Fruit fly (Drosophila melanogaster) whole organism, prepupa: ENCODE results near the gene unk.
A peak's percentile ranks its signal among the peaks of the same experiment; 100 is the strongest.

Experiments used
- Blimp-1 ChIP-seq: fragments of 200-800 bp; sonication (Bioruptor generic); optimal IDR thresholded peaks from 3 replicates; lab custom pipeline; 2017; ENCODE audit warnings: missing biosample characterization, missing genetic modification characterization, mild to moderate bottlenecking, moderate library complexity, missing genetic modification reagents
- CG10669 ChIP-seq: fragments of 200-800 bp; sonication (Bioruptor generic); optimal IDR thresholded peaks from 3 replicates; lab custom pipeline; 2018; ENCODE audit warnings: missing biosample characterization, mild to moderate bottlenecking, missing genetic modification characterization, moderate library complexity
- CG11762 ChIP-seq: fragments of 200-800 bp; sonication (Bioruptor generic); optimal IDR thresholded peaks from 3 replicates; lab custom pipeline; 2016; ENCODE audit warnings: missing biosample characterization, missing genetic modification characterization; ENCODE audit not compliant: insufficient read depth
- CG11902 ChIP-seq: fragments of 200-800 bp; sonication (Bioruptor generic); optimal IDR thresholded peaks from 3 replicates; lab custom pipeline; 2016; ENCODE audit warnings: missing biosample characterization, missing genetic modification characterization
- CG15336 ChIP-seq: fragments of 200-800 bp; sonication (Bioruptor generic); IDR thresholded peaks from 2 replicates; pipeline ENCODE4 v1.3.6; 2022; ENCODE audit warnings: missing biosample characterization, missing genetic modification characterization
- CG1621 ChIP-seq: fragments of 200-800 bp; sonication (Bioruptor generic); optimal IDR thresholded peaks from 3 replicates; lab custom pipeline; 2018; ENCODE audit warnings: missing biosample characterization, mild to moderate bottlenecking, missing genetic modification characterization
- CG16779 ChIP-seq: fragments of 200-800 bp; sonication (Bioruptor generic); optimal IDR thresholded peaks from 3 replicates; lab custom pipeline; 2017; ENCODE audit warnings: missing biosample characterization, mild to moderate bottlenecking, missing genetic modification characterization
- CG3032 ChIP-seq: fragments of 200-800 bp; optimal IDR thresholded peaks from 2 replicates; lab custom pipeline; 2019; ENCODE audit warnings: missing biosample characterization, mild to moderate bottlenecking, missing genetic modification characterization, moderate library complexity
- CG31627 ChIP-seq: fragments of 200-800 bp; sonication (Bioruptor generic); optimal IDR thresholded peaks from 3 replicates; lab custom pipeline; 2016; ENCODE audit warnings: missing biosample characterization, missing genetic modification characterization
- CG3919 ChIP-seq: fragments of 200-800 bp; sonication (Bioruptor generic); optimal IDR thresholded peaks from 3 replicates; lab custom pipeline; 2016; ENCODE audit warnings: missing biosample characterization, missing genetic modification characterization
- CG4318 ChIP-seq: fragments of 200-800 bp; sonication (Bioruptor generic); optimal IDR thresholded peaks from 3 replicates; lab custom pipeline; 2017; ENCODE audit warnings: missing biosample characterization, mild to moderate bottlenecking, missing genetic modification characterization
- CG6163 ChIP-seq: fragments of 200-800 bp; sonication (Bioruptor generic); IDR thresholded peaks from 3 replicates; pipeline ENCODE4 v1.3.6; 2022; ENCODE audit warnings: missing biosample characterization, missing genetic modification characterization
- CG6276 ChIP-seq: fragments of 200-800 bp; sonication (Bioruptor generic); optimal IDR thresholded peaks from 2 replicates; lab custom pipeline; 2017; ENCODE audit warnings: missing biosample characterization, mild to moderate bottlenecking, missing genetic modification characterization
- CG7368 ChIP-seq: fragments of 200-800 bp; sonication (Bioruptor generic); optimal IDR thresholded peaks from 3 replicates; lab custom pipeline; 2016; ENCODE audit warnings: missing biosample characterization, missing genetic modification characterization
- CG8319 ChIP-seq: fragments of 200-800 bp; sonication (Bioruptor generic); optimal IDR thresholded peaks from 3 replicates; lab custom pipeline; 2016; ENCODE audit warnings: missing biosample characterization, missing genetic modification characterization
- CG8632 ChIP-seq: fragments of 200-800 bp; sonication (Bioruptor generic); optimal IDR thresholded peaks from 3 replicates; lab custom pipeline; 2016; ENCODE audit warnings: missing biosample characterization, missing genetic modification characterization
- Eip78C ChIP-seq: fragments of 200-800 bp; sonication (Bioruptor generic); peaks from one replicate; lab custom pipeline; 2016; ENCODE audit warnings: missing biosample characterization, missing genetic modification characterization
- Gug ChIP-seq: fragments of 200-800 bp; sonication (Bioruptor generic); IDR thresholded peaks from 2 replicates; pipeline ENCODE4 v1.3.6; 2022; ENCODE audit warnings: missing biosample characterization, missing genetic modification characterization
- Hr38 ChIP-seq: sonication (Bioruptor generic); optimal IDR thresholded peaks from 2 replicates; lab custom pipeline; 2016; ENCODE audit warnings: missing biosample characterization, missing genetic modification characterization
- Hr4 ChIP-seq: fragments of 200-800 bp; sonication (Bioruptor generic); optimal IDR thresholded peaks from 3 replicates; lab custom pipeline; 2016; ENCODE audit warnings: missing biosample characterization, missing genetic modification characterization
- Met ChIP-seq: fragments of 200-800 bp; sonication (Bioruptor generic); optimal IDR thresholded peaks from 3 replicates; lab custom pipeline; 2016; ENCODE audit warnings: missing biosample characterization, missing genetic modification characterization
- OdsH ChIP-seq: fragments of 200-800 bp; sonication (Bioruptor generic); optimal IDR thresholded peaks from 3 replicates; lab custom pipeline; 2016; ENCODE audit warnings: missing biosample characterization, missing genetic modification characterization
- Smox ChIP-seq: fragments of 200-800 bp; sonication (Bioruptor generic); optimal IDR thresholded peaks from 3 replicates; lab custom pipeline; 2016; ENCODE audit warnings: missing biosample characterization, missing genetic modification characterization
- Sox102F ChIP-seq: fragments of 200-800 bp; sonication (Bioruptor generic); optimal IDR thresholded peaks from 2 replicates; lab custom pipeline; 2016; ENCODE audit warnings: missing biosample characterization, mild to moderate bottlenecking, missing genetic modification characterization
- Sox14 ChIP-seq: fragments of 200-800 bp; sonication (Bioruptor generic); optimal IDR thresholded peaks from 3 replicates; lab custom pipeline; 2016; ENCODE audit warnings: missing biosample characterization, missing genetic modification characterization
- Sox15 ChIP-seq: fragments of 200-800 bp; sonication (Bioruptor generic); optimal IDR thresholded peaks from 3 replicates; lab custom pipeline; 2016; ENCODE audit warnings: missing biosample characterization, missing genetic modification characterization
- achi ChIP-seq: fragments of 200-800 bp; sonication (Bioruptor generic); optimal IDR thresholded peaks from 3 replicates; lab custom pipeline; 2016; ENCODE audit warnings: missing biosample characterization, missing genetic modification characterization
- acj6 ChIP-seq: fragments of 200-800 bp; sonication (Bioruptor generic); optimal IDR thresholded peaks from 3 replicates; lab custom pipeline; 2016; ENCODE audit warnings: missing biosample characterization, missing genetic modification characterization
- dac ChIP-seq: fragments of 200-800 bp; sonication (Bioruptor generic); optimal IDR thresholded peaks from 2 replicates; lab custom pipeline; 2017; ENCODE audit warnings: missing biosample characterization, mild to moderate bottlenecking, missing genetic modification characterization
- eg ChIP-seq: fragments of 200-800 bp; sonication (Bioruptor generic); IDR thresholded peaks from 3 replicates; pipeline ENCODE4 v1.3.6; 2022; ENCODE audit warnings: missing biosample characterization, missing genetic modification characterization
- esn ChIP-seq: fragments of 200-800 bp; sonication (Bioruptor generic); optimal IDR thresholded peaks from 2 replicates; lab custom pipeline; 2016; ENCODE audit warnings: missing biosample characterization, mild to moderate bottlenecking, missing genetic modification characterization, moderate library complexity
- fd85E ChIP-seq: fragments of 200-800 bp; sonication (Bioruptor generic); optimal IDR thresholded peaks from 3 replicates; lab custom pipeline; 2016; ENCODE audit warnings: missing biosample characterization, missing genetic modification characterization
- fkh ChIP-seq: fragments of 200-800 bp; sonication (Bioruptor generic); optimal IDR thresholded peaks from 3 replicates; lab custom pipeline; 2017; ENCODE audit warnings: missing biosample characterization, mild to moderate bottlenecking, missing genetic modification characterization, moderate library complexity
- lz ChIP-seq: fragments of 200-800 bp; sonication (Bioruptor generic); optimal IDR thresholded peaks from 3 replicates; lab custom pipeline; 2016; ENCODE audit warnings: missing biosample characterization, missing genetic modification characterization
- pdm3 ChIP-seq: fragments of 200-800 bp; sonication (Bioruptor generic); optimal IDR thresholded peaks from 3 replicates; lab custom pipeline; 2016; ENCODE audit warnings: missing biosample characterization, missing genetic modification characterization
- spab ChIP-seq: fragments of 200-800 bp; sonication (Bioruptor generic); optimal IDR thresholded peaks from 2 replicates; lab custom pipeline; 2017; ENCODE audit warnings: missing biosample characterization, mild to moderate bottlenecking, missing genetic modification characterization, missing genetic modification reagents
- ss ChIP-seq, 2 experiments: fragments of 200-800 bp; sonication (Bioruptor generic); optimal IDR thresholded peaks; 2 replicates in 1 of 2; 3 replicates in 1 of 2; lab custom pipeline; 2017 to 2018; ENCODE audit warnings: mild to moderate bottlenecking in 2 of 2, missing biosample characterization in 2 of 2, missing genetic modification characterization in 2 of 2, moderate library complexity in 1 of 2
- svp ChIP-seq: fragments of 200-800 bp; sonication (Bioruptor generic); peaks from one replicate; lab custom pipeline; 2016; ENCODE audit warnings: missing biosample characterization, missing genetic modification characterization
- topi ChIP-seq: fragments of 200-800 bp; sonication (Bioruptor generic); optimal IDR thresholded peaks from 3 replicates; lab custom pipeline; 2016; ENCODE audit warnings: missing biosample characterization, missing genetic modification characterization
- vri ChIP-seq: fragments of 200-800 bp; sonication (Bioruptor generic); optimal IDR thresholded peaks from 3 replicates; lab custom pipeline; 2016; ENCODE audit warnings: missing biosample characterization, mild to moderate bottlenecking, missing genetic modification characterization

Gene unk

dm6 chr3R:23164630-23165029 lies 7.0 kb upstream of the unk start:
- no peak for TF ChIP-seq Met (GFP tag; lab: Kevin White, UChicago)

dm6 chr3R:23164134-23164533 lies 6.5 kb upstream of the unk start:
- TF ChIP-seq CG7368 (GFP tag; lab: Kevin White, UChicago) (no peak), CG31627 (no peak), fkh (GFP tag; lab: Kevin White, UChicago) (peak; percentile 20), CG3919 (no peak), Eip78C (GFP tag; lab: Kevin White, UChicago) (peak; percentile 43), CG10669 (GFP tag; lab: Kevin White, UChicago) (no peak), CG15336 (no peak), topi (GFP tag; lab: Kevin White, UChicago) (no peak), OdsH (no peak), CG6163 (0 out of 3 replicates have a peak, but pooled peaks have one; percentile 9), esn (no peak)

- TF ChIP-seq Smox (GFP tag; lab: Kevin White, UChicago) (no peak), CG1621 (tag; lab: Kevin White, UChicago) (no peak), Sox102F (GFP tag; lab: Kevin White, UChicago) (no peak), Sox14 (no peak), CG11902 (GFP tag; lab: Kevin White, UChicago) (no peak), CG8319 (GFP tag; lab: Kevin White, UChicago) (no peak), fkh (GFP tag; lab: Kevin White, UChicago) (no peak), fd85E (GFP tag; lab: Kevin White, UChicago) (no peak), CG6276 (GFP tag; lab: Kevin White, UChicago) (no peak), CG16779 (tag; lab: Kevin White, UChicago) (no peak), achi (GFP tag; lab: Kevin White, UChicago) (no peak)
These were observed 3.7 kb upstream of the unk start, which contains the start of gene CG13829 for dm6 chr3R:23161288-23161870. Gene CG13829 (minus strand): TSS chr3R:23161338.

- TF ChIP-seq lz (no peak), esn (peak; percentile 1), eg (GFP tag; lab: Robert Waterston, UW) (no peak), CG16779 (tag; lab: Kevin White, UChicago) (no peak), CG31627 (peak; percentile 6), Hr4 (GFP tag; lab: Kevin White, UChicago) (no peak)
- TF ChIP-seq, all 60 proteins: peak for 2
These were observed 1.8 kb upstream of the unk start, which contains the start of gene VhaAC39-2 for dm6 chr3R:23159289-23159956. Gene VhaAC39-2 (minus strand): TSS chr3R:23159316.

dm6 chr3R:23156865-23157515 lies 672 bp downstream of the unk start:
- peak; percentile 14 for TF ChIP-seq CG3919
- no peak for TF ChIP-seq vri (GFP tag; lab: Kevin White, UChicago)
- no peak for TF ChIP-seq pdm3 (GFP tag; lab: Kevin White, UChicago)
- no peak for TF ChIP-seq CG11762 (GFP tag; lab: Kevin White, UChicago)
- no peak for TF ChIP-seq CG10669 (GFP tag; lab: Kevin White, UChicago)
- no peak for TF ChIP-seq topi (GFP tag; lab: Kevin White, UChicago)
- no peak for TF ChIP-seq CG8632
- no peak; the same call in 2 of the 3 replicates for TF ChIP-seq eg (GFP tag; lab: Robert Waterston, UW)
- TF ChIP-seq CG31627, result no peak
- TF ChIP-seq esn, result no peak
- TF ChIP-seq CG16779 (tag; lab: Kevin White, UChicago), result peak; percentile 72
- peak; percentile 93 for TF ChIP-seq svp
- TF ChIP-seq acj6 (GFP tag; lab: Kevin White, UChicago), result no peak
- TF ChIP-seq dac, result no peak
- TF ChIP-seq CG3032 (tag; lab: Kevin White, UChicago), result peak; percentile 33
- TF ChIP-seq CG4318 (GFP tag; lab: Kevin White, UChicago), result no peak
- TF ChIP-seq spab, result peak; percentile 27
- TF ChIP-seq Gug (GFP tag; lab: Robert Waterston, UW), result 0 out of 2 replicates have a peak, but pooled peaks have one; percentile 24
- TF ChIP-seq Sox15 (GFP tag; lab: Kevin White, UChicago), result no peak
- TF ChIP-seq CG11902 (GFP tag; lab: Kevin White, UChicago), result no peak
- no peak for TF ChIP-seq CG7368 (GFP tag; lab: Kevin White, UChicago)
- peak; percentile 91 for TF ChIP-seq fkh (GFP tag; lab: Kevin White, UChicago)
- TF ChIP-seq Hr38 (GFP tag; lab: Kevin White, UChicago), result no peak
- TF ChIP-seq ss (GFP tag; optimal IDR thresholded peaks at IDR 0.05; lab: Kevin White, UChicago), result peak; percentile 60 to 75
- TF ChIP-seq Blimp-1 (GFP tag; lab: Kevin White, UChicago), result peak; percentile 95
